Worm (Caenorhabditis elegans) whole organism, L2 larva: ENCODE data around the gene fbxa-127.

Experiments
- aly-2 ChIP-seq: fragments of 150-350 bp; optimal IDR thresholded peaks from 2 replicates; lab custom pipeline; 2014; ENCODE audit warnings: missing biosample characterization, missing genetic modification characterization
- elt-3 ChIP-seq: sonication (generic microtip); optimal IDR thresholded peaks from 2 replicates; lab custom pipeline; 2017; ENCODE audit warnings: missing biosample characterization, missing genetic modification characterization
- mab-5 ChIP-seq: fragments of 150-350 bp; optimal IDR thresholded peaks from 2 replicates; lab custom pipeline; 2014; ENCODE audit warnings: missing biosample characterization, missing genetic modification characterization
- nhr-129 ChIP-seq: fragments of 150-350 bp; optimal IDR thresholded peaks from 2 replicates; lab custom pipeline; 2014; ENCODE audit warnings: missing biosample characterization, missing genetic modification characterization
- nhr-237 ChIP-seq: fragments of 150-350 bp; optimal IDR thresholded peaks from 2 replicates; lab custom pipeline; 2014; ENCODE audit warnings: missing biosample characterization, missing genetic modification characterization
- nhr-25 ChIP-seq: fragments of 150-350 bp; sonication (generic microtip); optimal IDR thresholded peaks from 3 replicates; lab custom pipeline; 2014; ENCODE audit warnings: missing biosample characterization, missing genetic modification characterization
- snpc-4 ChIP-seq: fragments of 150-350 bp; optimal IDR thresholded peaks from 2 replicates; lab custom pipeline; 2014; ENCODE audit warnings: missing biosample characterization, missing genetic modification characterization
- unc-39 ChIP-seq: fragments of 150-350 bp; optimal IDR thresholded peaks from 2 replicates; lab custom pipeline; 2014; ENCODE audit warnings: missing biosample characterization, missing genetic modification characterization

- TF ChIP-seq snpc-4 (tag; lab: Kevin White, UChicago) (no peak), nhr-25 (tag; lab: Kevin White, UChicago) (no peak), unc-39 (tag; lab: Kevin White, UChicago) (no peak), elt-3 (no peak), mab-5 (tag; lab: Kevin White, UChicago) (no peak), aly-2 (tag; lab: Kevin White, UChicago) (no peak), nhr-237 (tag; lab: Kevin White, UChicago) (no peak), nhr-129 (no peak)
These were observed 10.6 kb downstream of the fbxa-127 start, which contains the start of the genes clec-29 and clec-39 for ce11 chrV:16739100-16739499.
